Fruit fly (Drosophila melanogaster) S2 (cell line): Measurements from ENCODE around the gene Remo.

ENCODE experiments used
- CG8478 ChIP-seq: fragments of >200 bp; optimal IDR thresholded peaks from 2 replicates; lab custom pipeline; 2018
- CTCF ChIP-seq, 2 experiments: fragments of >200 bp; optimal IDR thresholded peaks; 2 replicates each; lab custom pipeline; 2018

The Remo gene

dm6 chrX:13338113-13338512 lies 50.3 kb downstream of the Remo start, which contains the start of gene CG15747:
Gene CG15747, plus strand, starts transcription at chrX:13338318.
- TF ChIP-seq CG8478 (no peak), CTCF (optimal IDR thresholded peaks at IDR 0.05; lab: Kevin White, UChicago) (peak in 1 of 2 experiments; percentile 12)
